Worm (Caenorhabditis elegans) whole organism, late embryonic: ENCODE data around the gene Y38H8A.7.

Experiments used
- C38D4.7 ChIP-seq: fragments of 200-800 bp; sonication (Bioruptor generic); optimal IDR thresholded peaks from 2 replicates; lab custom pipeline; 2018; ENCODE audit warnings: mild to moderate bottlenecking, missing genetic modification characterization, moderate library complexity, missing compliant biosample characterization
- F13H6.1 ChIP-seq: sonication (generic microtip); optimal IDR thresholded peaks from 2 replicates; lab custom pipeline; 2016; ENCODE audit warnings: missing genetic modification characterization, missing compliant biosample characterization
- K02D7.2 ChIP-seq: sonication (generic microtip); optimal IDR thresholded peaks from 2 replicates; lab custom pipeline; 2017; ENCODE audit warnings: mild to moderate bottlenecking, missing genetic modification characterization, missing compliant biosample characterization
- T23F11.4 ChIP-seq: fragments of 200-800 bp; sonication (Bioruptor generic); optimal IDR thresholded peaks from 2 replicates; lab custom pipeline; 2018; ENCODE audit warnings: mild to moderate bottlenecking, missing genetic modification characterization, missing compliant biosample characterization
- ahr-1 ChIP-seq: sonication (generic microtip); optimal IDR thresholded peaks from 2 replicates; lab custom pipeline; 2016; ENCODE audit warnings: missing genetic modification characterization, missing compliant biosample characterization
- ama-1 ChIP-seq: fragments of 150-350 bp; optimal IDR thresholded peaks from 2 replicates; lab custom pipeline; 2014
- ceh-14 ChIP-seq: sonication (generic microtip); optimal IDR thresholded peaks from 2 replicates; lab custom pipeline; 2016; ENCODE audit warnings: missing genotype, missing genetic modification characterization, missing compliant biosample characterization
- ceh-18 ChIP-seq: sonication (generic microtip); optimal IDR thresholded peaks from 2 replicates; lab custom pipeline; 2016; ENCODE audit warnings: missing genetic modification characterization, missing compliant biosample characterization
- ceh-19 ChIP-seq: fragments of 200-800 bp; sonication (Bioruptor generic); optimal IDR thresholded peaks from 2 replicates; lab custom pipeline; 2018; ENCODE audit warnings: mild to moderate bottlenecking, missing genetic modification characterization, missing compliant biosample characterization
- ceh-2 ChIP-seq: sonication (generic microtip); optimal IDR thresholded peaks from 2 replicates; lab custom pipeline; 2016; ENCODE audit warnings: missing genotype, missing genetic modification characterization, missing compliant biosample characterization
- ceh-30 ChIP-seq: fragments of 150-350 bp; optimal IDR thresholded peaks from 2 replicates; lab custom pipeline; 2014; ENCODE audit warnings: missing biosample characterization, missing genetic modification characterization
- ceh-31 ChIP-seq: sonication (generic microtip); optimal IDR thresholded peaks from 2 replicates; lab custom pipeline; 2016; ENCODE audit warnings: missing genetic modification characterization, missing compliant biosample characterization
- ceh-34 ChIP-seq: sonication (generic microtip); optimal IDR thresholded peaks from 2 replicates; lab custom pipeline; 2016; ENCODE audit warnings: mild to moderate bottlenecking, missing genetic modification characterization, missing compliant biosample characterization
- ceh-9 ChIP-seq: sonication (generic microtip); optimal IDR thresholded peaks from 2 replicates; lab custom pipeline; 2016; ENCODE audit warnings: mild to moderate bottlenecking, missing genetic modification characterization, inconsistent platforms, missing compliant biosample characterization
- che-1 ChIP-seq: sonication (generic microtip); optimal IDR thresholded peaks from 2 replicates; lab custom pipeline; 2016; ENCODE audit warnings: mild to moderate bottlenecking, missing genetic modification characterization, missing compliant biosample characterization
- dmd-4 ChIP-seq: sonication (generic microtip); optimal IDR thresholded peaks from 2 replicates; lab custom pipeline; 2016; ENCODE audit warnings: borderline replicate concordance, missing genetic modification characterization, missing compliant biosample characterization
- dve-1 ChIP-seq: sonication (generic microtip); optimal IDR thresholded peaks from 2 replicates; lab custom pipeline; 2017; ENCODE audit warnings: antibody characterized with exemption, mild to moderate bottlenecking, missing genetic modification characterization, missing compliant biosample characterization
- elt-4 ChIP-seq: sonication (generic microtip); optimal IDR thresholded peaks from 2 replicates; lab custom pipeline; 2016; ENCODE audit warnings: missing genetic modification characterization, missing compliant biosample characterization
- fax-1 ChIP-seq: sonication (generic microtip); optimal IDR thresholded peaks from 2 replicates; lab custom pipeline; 2016; ENCODE audit warnings: missing genotype, missing genetic modification characterization, missing compliant biosample characterization
- fkh-10 ChIP-seq: fragments of 150-350 bp; optimal IDR thresholded peaks from 2 replicates; lab custom pipeline; 2014; ENCODE audit warnings: missing biosample characterization, missing genetic modification reagents, missing genetic modification characterization
- fkh-6 ChIP-seq: sonication (generic microtip); optimal IDR thresholded peaks from 2 replicates; lab custom pipeline; 2016; ENCODE audit warnings: missing genetic modification characterization, missing compliant biosample characterization
- gmeb-2 ChIP-seq: sonication (generic microtip); optimal IDR thresholded peaks from 2 replicates; lab custom pipeline; 2016; ENCODE audit warnings: missing genetic modification characterization, inconsistent platforms, missing compliant biosample characterization
- hlh-13 ChIP-seq: fragments of 200-800 bp; sonication (Bioruptor generic); optimal IDR thresholded peaks from 2 replicates; lab custom pipeline; 2018; ENCODE audit warnings: mild to moderate bottlenecking, missing genetic modification characterization, missing compliant biosample characterization
- hlh-30 ChIP-seq: sonication (generic microtip); optimal IDR thresholded peaks from 2 replicates; lab custom pipeline; 2017; ENCODE audit warnings: antibody characterized with exemption, missing genetic modification characterization, missing compliant biosample characterization; ENCODE audit not compliant: insufficient read depth
- hlh-8 ChIP-seq: sonication (generic microtip); optimal IDR thresholded peaks from 2 replicates; lab custom pipeline; 2016; ENCODE audit warnings: missing genotype, missing genetic modification characterization, missing compliant biosample characterization
- lim-6 ChIP-seq: sonication (generic microtip); optimal IDR thresholded peaks from 2 replicates; lab custom pipeline; 2016; ENCODE audit warnings: missing genetic modification characterization, missing compliant biosample characterization
- lin-11 ChIP-seq: fragments of 200-800 bp; sonication (Bioruptor generic); optimal IDR thresholded peaks from 2 replicates; lab custom pipeline; 2018; ENCODE audit warnings: mild to moderate bottlenecking, missing genetic modification characterization, missing compliant biosample characterization
- madf-2 ChIP-seq: sonication (generic microtip); optimal IDR thresholded peaks from 2 replicates; lab custom pipeline; 2017; ENCODE audit warnings: missing genetic modification characterization, missing compliant biosample characterization
- mec-3 ChIP-seq: sonication (generic microtip); optimal IDR thresholded peaks from 2 replicates; lab custom pipeline; 2016; ENCODE audit warnings: borderline replicate concordance, missing genetic modification characterization, missing compliant biosample characterization
- nfya-1 ChIP-seq: sonication (generic microtip); optimal IDR thresholded peaks from 2 replicates; lab custom pipeline; 2017; ENCODE audit warnings: missing genetic modification characterization, mild to moderate bottlenecking, missing compliant biosample characterization, antibody characterized with exemption, moderate library complexity
- nhr-11 ChIP-seq: fragments of 150-350 bp; optimal IDR thresholded peaks from 2 replicates; lab custom pipeline; 2014; ENCODE audit warnings: missing biosample characterization, missing genetic modification characterization
- nhr-232 ChIP-seq: sonication (generic microtip); optimal IDR thresholded peaks from 2 replicates; lab custom pipeline; 2016; ENCODE audit warnings: missing genetic modification characterization, missing compliant biosample characterization
- pag-3 ChIP-seq: sonication (generic microtip); optimal IDR thresholded peaks from 2 replicates; lab custom pipeline; 2016; ENCODE audit warnings: missing compliant biosample characterization, missing genetic modification characterization, borderline replicate concordance
- pax-1 ChIP-seq: fragments of 150-350 bp; optimal IDR thresholded peaks from 2 replicates; lab custom pipeline; 2014; ENCODE audit warnings: missing biosample characterization, missing genetic modification characterization
- pha-2 ChIP-seq: sonication (generic microtip); optimal IDR thresholded peaks from 2 replicates; lab custom pipeline; 2017; ENCODE audit warnings: mild to moderate bottlenecking, missing genetic modification characterization, missing compliant biosample characterization
- pha-4 ChIP-seq: fragments of 150-350 bp; optimal IDR thresholded peaks from 2 replicates; lab custom pipeline; 2018; ENCODE audit warnings: missing biosample characterization, missing genetic modification reagents, missing genetic modification characterization
- pros-1 ChIP-seq: fragments of 150-350 bp; optimal IDR thresholded peaks from 2 replicates; lab custom pipeline; 2014; ENCODE audit warnings: missing biosample characterization, missing genetic modification reagents, missing genetic modification characterization
- ref-2 ChIP-seq: sonication (generic microtip); optimal IDR thresholded peaks from 2 replicates; lab custom pipeline; 2016; ENCODE audit warnings: missing genetic modification characterization, missing compliant biosample characterization
- sox-4 ChIP-seq: sonication (generic microtip); optimal IDR thresholded peaks from 2 replicates; lab custom pipeline; 2017; ENCODE audit warnings: mild to moderate bottlenecking, missing genetic modification characterization, inconsistent platforms, missing compliant biosample characterization
- tbx-2 ChIP-seq: sonication (generic microtip); optimal IDR thresholded peaks from 2 replicates; lab custom pipeline; 2016; ENCODE audit warnings: missing genetic modification characterization, missing compliant biosample characterization
- tbx-7 ChIP-seq: sonication (generic microtip); optimal IDR thresholded peaks from 2 replicates; lab custom pipeline; 2016; ENCODE audit warnings: missing genotype, missing genetic modification characterization, missing compliant biosample characterization
- ttx-3 ChIP-seq: sonication (generic microtip); optimal IDR thresholded peaks from 2 replicates; lab custom pipeline; 2016; ENCODE audit warnings: missing genetic modification reagents, missing genetic modification characterization, missing compliant biosample characterization
- unc-3 ChIP-seq, 2 experiments: fragments of 200-800 bp in 1 of 2; sonication (Bioruptor generic) in 1 of 2; sonication (generic microtip) in 1 of 2; conservative IDR thresholded peaks in 1 of 2; optimal IDR thresholded peaks in 1 of 2; 2 replicates each; pipeline versions ENCODE4 v1.3.6 to Lab custom; 2016 to 2022; ENCODE audit warnings: missing compliant biosample characterization in 2 of 2, missing genetic modification characterization in 2 of 2, missing genetic modification reagents in 1 of 2
- unc-42 ChIP-seq: sonication (generic microtip); optimal IDR thresholded peaks from 2 replicates; lab custom pipeline; 2016; ENCODE audit warnings: missing genotype, missing genetic modification characterization, missing compliant biosample characterization
- unc-55 ChIP-seq: sonication (generic microtip); optimal IDR thresholded peaks from 2 replicates; lab custom pipeline; 2017; ENCODE audit warnings: missing biosample characterization, missing genetic modification reagents, missing genetic modification characterization
- zip-5 ChIP-seq: sonication (generic microtip); optimal IDR thresholded peaks from 2 replicates; lab custom pipeline; 2016; ENCODE audit warnings: missing genetic modification characterization, missing compliant biosample characterization

Y38H8A.7 gene

ce11 chrIV:13456893-13457292 is 1.6 kb downstream of the Y38H8A.7 start:
- TF ChIP-seq che-1 (no peak), ceh-14 (tag; lab: Kevin White, UChicago) (no peak), lim-6 (tag; lab: Kevin White, UChicago) (no peak), ceh-34 (no peak), dve-1 (tag; lab: Kevin White, UChicago) (no peak), tbx-7 (tag; lab: Kevin White, UChicago) (no peak)
- TF ChIP-seq, all 69 proteins: peak for 0

- TF ChIP-seq ceh-18 (tag; lab: Kevin White, UChicago) (no peak), K02D7.2 (tag; lab: Kevin White, UChicago) (no peak), nhr-232 (no peak), tbx-2 (tag; lab: Kevin White, UChicago) (no peak), ceh-19 (GFP tag; lab: Kevin White, UChicago) (no peak), pha-2 (no peak), elt-4 (no peak), hlh-13 (GFP tag; lab: Kevin White, UChicago) (no peak), zip-5 (tag; lab: Kevin White, UChicago) (no peak), tbx-7 (tag; lab: Kevin White, UChicago) (no peak), fax-1 (no peak), C38D4.7 (GFP tag; lab: Kevin White, UChicago) (no peak), hlh-8 (tag; lab: Kevin White, UChicago) (no peak), ceh-2 (tag; lab: Kevin White, UChicago) (no peak), unc-42 (tag; lab: Kevin White, UChicago) (no peak), hlh-30 (no peak), ahr-1 (tag; lab: Kevin White, UChicago) (no peak), pax-1 (tag; lab: Kevin White, UChicago) (no peak), gmeb-2 (tag; lab: Kevin White, UChicago) (no peak)
Measured at ce11 chrIV:13458237-13458636, 2.9 kb downstream of the Y38H8A.7 start.

ce11 chrIV:13460876-13461275 is 5.6 kb downstream of the Y38H8A.7 start, which contains the start of gene Y38H8A.12:
Gene Y38H8A.12, minus strand, starts transcription at chrIV:13460976.
- no peak for TF ChIP-seq sox-4
- TF ChIP-seq pha-4 (tag; lab: Kevin White, UChicago): no peak
- no peak for TF ChIP-seq fkh-10
- no peak for TF ChIP-seq ama-1 (lab: Kevin White, UChicago)
- TF ChIP-seq unc-55 (GFP tag; lab: Kevin White, UChicago): no peak
- no peak for TF ChIP-seq ceh-18 (tag; lab: Kevin White, UChicago)
- TF ChIP-seq ceh-31 (tag; lab: Kevin White, UChicago): no peak
- TF ChIP-seq mec-3 (tag; lab: Kevin White, UChicago): no peak
- TF ChIP-seq C38D4.7 (GFP tag; lab: Kevin White, UChicago): no peak
- no peak for TF ChIP-seq nhr-11 (tag; lab: Kevin White, UChicago)
- TF ChIP-seq nfya-1 (tag; lab: Kevin White, UChicago): no peak
- TF ChIP-seq F13H6.1 (tag; lab: Kevin White, UChicago): no peak
- no peak for TF ChIP-seq unc-3 (GFP tag; conservative IDR thresholded peaks at IDR 0.05; lab: Robert Waterston, UW)
- TF ChIP-seq unc-3 (tag; optimal IDR thresholded peaks at IDR 0.05; lab: Kevin White, UChicago): no peak
- no peak for TF ChIP-seq dmd-4 (tag; lab: Kevin White, UChicago)
- TF ChIP-seq lin-11: no peak

- no peak for TF ChIP-seq pros-1 (tag; lab: Kevin White, UChicago)
- TF ChIP-seq madf-2 (tag; lab: Kevin White, UChicago): no peak
- no peak for TF ChIP-seq ceh-9 (tag; lab: Kevin White, UChicago)
- no peak for TF ChIP-seq T23F11.4
- no peak for TF ChIP-seq F13H6.1 (tag; lab: Kevin White, UChicago)
- TF ChIP-seq pag-3 (tag; lab: Kevin White, UChicago): no peak
- no peak for TF ChIP-seq ttx-3 (tag; lab: Kevin White, UChicago)
- no peak for TF ChIP-seq ceh-30 (tag; lab: Kevin White, UChicago)
- TF ChIP-seq ceh-18 (tag; lab: Kevin White, UChicago): no peak
- TF ChIP-seq fkh-6: no peak
- no peak for TF ChIP-seq ref-2
- no peak for TF ChIP-seq tbx-7 (tag; lab: Kevin White, UChicago)
Measured at ce11 chrIV:13465797-13466196, 10.5 kb downstream of the Y38H8A.7 start, which contains the start of gene fezf-1. Gene fezf-1, plus strand, starts transcription at chrIV:13466097.
